Worm (Caenorhabditis elegans): ENCODE data around the gene F08D12.15.

F08D12.15 gene

ce11 chrII:2807674-2808206 is 41.3 kb downstream of the F08D12.15 start, which contains the start of gene K12H6.12:
K12H6.12 (plus strand) TSS chrII:2808156.
- TF ChIP-seq unc-62 (GFP tag; optimal IDR thresholded peaks at IDR 0.05), result no peak

DNA sequence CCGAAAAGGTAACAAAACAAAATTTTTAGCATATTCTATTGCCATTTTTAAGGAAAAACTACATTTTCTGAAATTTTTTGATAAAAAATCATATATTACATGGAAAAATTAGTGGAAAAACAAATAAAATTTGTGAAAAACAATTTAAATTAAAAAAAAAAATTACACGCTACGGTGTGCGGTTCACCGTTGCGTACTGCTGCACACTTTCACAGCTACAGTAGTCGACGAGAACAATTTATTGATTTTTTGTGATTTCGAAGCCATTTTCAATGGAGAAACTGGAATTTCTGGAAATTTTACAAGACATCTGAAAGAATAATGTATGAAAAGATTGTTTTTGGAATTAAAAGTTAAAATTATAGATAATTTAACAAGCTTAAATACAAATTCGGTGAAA is 48.6 kb downstream of the F08D12.15 start:
- TF ChIP-seq unc-62 (GFP tag; optimal IDR thresholded peaks at IDR 0.05), result no peak

DNA sequence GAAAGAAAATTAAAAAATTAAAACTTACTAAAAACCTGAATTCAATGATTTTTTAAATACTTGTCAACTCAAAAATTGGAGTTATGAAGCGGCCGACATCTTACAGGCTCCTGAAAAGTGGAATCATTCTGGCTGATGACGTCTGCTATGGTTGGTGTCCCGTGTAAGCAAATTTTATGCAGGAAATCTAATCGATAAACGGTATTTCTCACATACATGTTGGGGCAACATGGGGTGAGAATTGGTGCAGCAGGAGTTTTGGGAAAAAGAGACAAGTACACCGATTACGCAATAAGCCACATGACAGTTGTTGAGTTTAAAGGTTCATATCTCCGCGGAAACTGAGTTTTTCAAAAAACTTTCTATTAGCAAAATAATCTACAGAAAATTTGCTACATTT is 49.0 kb downstream of the F08D12.15 start, which contains the start of gene K12H6.2:
TSS of gene K12H6.2 (minus strand) at position 101 of the 400 bp plus-strand sequence.
- no peak for TF ChIP-seq unc-62 (GFP tag; optimal IDR thresholded peaks at IDR 0.05)

ce11 chrII:2816676-2817075 is 50.2 kb downstream of the F08D12.15 start, which contains the start of gene set-13:
set-13 (plus strand) TSS chrII:2816976.
- TF ChIP-seq unc-62 (GFP tag; optimal IDR thresholded peaks at IDR 0.05), result no peak
